Worm (Caenorhabditis elegans): ENCODE measurements around the gene epg-4.

The epg-4 gene

ce11 chrIII:7155631-7156030 lies 26.3 kb upstream of the epg-4 start (continued):
- TF ChIP-seq unc-62 (GFP tag; optimal IDR thresholded peaks at IDR 0.05 in 1 of 2) (peak in 1 of 2 experiments; percentile 96), unc-62 (tag; optimal IDR thresholded peaks at IDR 0.05) (no peak), ceh-62 (tag; optimal IDR thresholded peaks at IDR 0.05) (no peak), lsy-2 (tag; optimal IDR thresholded peaks at IDR 0.05) (peak; percentile 88 to 90), set-16 (GFP tag; IDR thresholded peaks at IDR 0.05) (peak; percentile 67), mxl-3 (GFP tag; optimal IDR thresholded peaks at IDR 0.05) (peak; percentile 66), Y105C5A.15 (GFP tag; IDR thresholded peaks at IDR 0.05) (no peak), F37D6.2 (tag; optimal IDR thresholded peaks at IDR 0.05) (peak; percentile 80), ztf-7 (tag; optimal IDR thresholded peaks at IDR 0.05) (no peak), zfp-2 (tag; optimal IDR thresholded peaks at IDR 0.05) (peak; percentile 54), pqm-1 (tag; optimal IDR thresholded peaks at IDR 0.05) (peak; percentile 39), pha-4 (GFP tag; IDR thresholded peaks at IDR 0.05) (peak; percentile 78), pha-4 (tag; optimal IDR thresholded peaks at IDR 0.05) (peak; percentile 96), dmd-9 (GFP tag; IDR thresholded peaks at IDR 0.05) (peak; percentile 64; the same call in 1 of the 2 replicates), hlh-30 (tag; optimal IDR thresholded peaks at IDR 0.05; ENCODE audit: insufficient read depth) (peak; percentile 98), ama-1 (optimal IDR thresholded peaks at IDR 0.05) (peak; percentile 90), mep-1 (tag; optimal IDR thresholded peaks at IDR 0.05) (peak; percentile 94), F49E8.2 (tag; optimal IDR thresholded peaks at IDR 0.05; ENCODE audit: borderline replicate concordance) (no peak), lim-7 (GFP tag; IDR thresholded peaks at IDR 0.05) (no peak), nhr-25 (tag; optimal IDR thresholded peaks at IDR 0.05; ENCODE audit: borderline replicate concordance, insufficient read depth) (peak; percentile 83), nhr-28 (tag; optimal IDR thresholded peaks at IDR 0.05) (peak; percentile 92), ceh-28 (tag; optimal IDR thresholded peaks at IDR 0.05) (peak; percentile 27), Y75B8A.6 (GFP tag; IDR thresholded peaks at IDR 0.05) (no peak), daf-12 (tag; optimal IDR thresholded peaks at IDR 0.05) (no peak), ctbp-1 (GFP tag; IDR thresholded peaks at IDR 0.05) (peak; percentile 97), nhr-11 (tag; optimal IDR thresholded peaks at IDR 0.05) (peak; percentile 81), mdt-29 (GFP tag; IDR thresholded peaks at IDR 0.05) (peak; percentile 77), F10B5.3 (tag; optimal IDR thresholded peaks at IDR 0.05) (no peak), fos-1 (tag; optimal IDR thresholded peaks at IDR 0.05) (peak; percentile 57), F26F4.8 (GFP tag; conservative IDR thresholded peaks at IDR 0.05) (no peak), aha-1 (tag) (peak; percentile 93), D1046.2 (GFP tag; IDR thresholded peaks at IDR 0.05) (no peak), lin-38 (GFP tag; IDR thresholded peaks at IDR 0.05) (peak; percentile 69), zip-11 (GFP tag; IDR thresholded peaks at IDR 0.05) (no peak), ceh-20 (GFP tag; IDR thresholded peaks at IDR 0.05) (peak; percentile 86), Y48G9A.11 (GFP tag; IDR thresholded peaks at IDR 0.05) (no peak), nhr-76 (tag; optimal IDR thresholded peaks at IDR 0.05) (peak; percentile 54), cey-2 (tag; optimal IDR thresholded peaks at IDR 0.05; ENCODE audit: borderline replicate concordance, insufficient read depth) (no peak), T26A8.4 (GFP tag; IDR thresholded peaks at IDR 0.05) (peak; percentile 89), ceh-44 (GFP tag; IDR thresholded peaks at IDR 0.05) (no peak), skn-1 (tag; optimal IDR thresholded peaks at IDR 0.05) (no peak), duxl-1 (tag; optimal IDR thresholded peaks at IDR 0.05; ENCODE audit: poor library complexity) (peak; percentile 63), nhr-48 (tag; optimal IDR thresholded peaks at IDR 0.05) (peak; percentile 93), daf-19 (GFP tag; conservative IDR thresholded peaks at IDR 0.05) (no peak), ceh-82 (tag; optimal IDR thresholded peaks at IDR 0.05) (no peak), R02D3.7 (tag; optimal IDR thresholded peaks at IDR 0.05) (no peak), madf-9 (GFP tag; conservative IDR thresholded peaks at IDR 0.05) (peak; percentile 50; the same call in 1 of the 2 replicates), egl-43 (GFP tag; IDR thresholded peaks at IDR 0.05) (peak; percentile 81), nhr-102 (tag; optimal IDR thresholded peaks at IDR 0.05) (peak; percentile 82), sdz-12 (GFP tag; optimal IDR thresholded peaks at IDR 0.05) (no peak), dve-1 (tag; optimal IDR thresholded peaks at IDR 0.05; ENCODE audit: insufficient read depth) (peak; percentile 92), ZK546.5 (tag; optimal IDR thresholded peaks at IDR 0.05) (no peak)
